Worm (Caenorhabditis elegans): ENCODE results near the gene F42A10.9.
"Not testable (repeated sequence)": the region's sequence is repeated elsewhere in the genome, so short reads cannot be mapped to it uniquely, and the experiment has no call there.

DNA sequence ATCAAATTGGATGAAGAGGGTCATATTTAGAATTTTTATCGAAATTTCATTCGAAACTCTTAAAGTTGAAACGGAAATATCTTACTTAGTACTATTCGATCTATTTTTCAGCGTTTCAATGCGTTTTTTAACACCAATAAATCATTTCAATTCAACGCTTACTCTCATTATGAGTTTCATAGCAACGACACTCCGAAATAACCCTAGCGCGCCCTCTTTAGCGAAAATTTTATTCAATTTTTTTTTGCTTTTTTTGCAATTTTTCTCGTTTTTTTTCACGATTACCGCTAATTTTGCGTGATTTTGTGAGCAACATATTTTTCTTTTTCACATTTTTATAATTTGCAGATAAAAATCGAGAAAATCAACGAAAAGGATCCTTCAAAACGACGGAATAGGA, 12.3 kb upstream of the F42A10.9 start:
- not testable (repeated sequence) for TF ChIP-seq mep-1 (tag; optimal IDR thresholded peaks at IDR 0.05); unc-62 (GFP tag; optimal IDR thresholded peaks at IDR 0.05 in 1 of 2); unc-62 (tag; optimal IDR thresholded peaks at IDR 0.05); D1046.2 (GFP tag; IDR thresholded peaks at IDR 0.05); nhr-76 (tag; optimal IDR thresholded peaks at IDR 0.05); lir-3 (tag; optimal IDR thresholded peaks at IDR 0.05); sdz-12 (GFP tag; optimal IDR thresholded peaks at IDR 0.05); snpc-4 (tag; optimal IDR thresholded peaks at IDR 0.05); lin-39 (tag; optimal IDR thresholded peaks at IDR 0.05); lin-13 (GFP tag; optimal IDR thresholded peaks at IDR 0.05); zag-1 (tag; optimal IDR thresholded peaks at IDR 0.05)
